Worm (Caenorhabditis elegans) whole organism, L1 larva: ENCODE measurements around the gene ins-37.
"Not testable (repeated sequence)": the region's sequence is repeated elsewhere in the genome, so short reads cannot be mapped to it uniquely, and the experiment has no call there.

Experiments
- efl-3 ChIP-seq: fragments of 200-800 bp; sonication (Bioruptor generic); optimal IDR thresholded peaks from 2 replicates; lab custom pipeline; 2018; ENCODE audit warnings: mild to moderate bottlenecking, missing genetic modification characterization, missing compliant biosample characterization
- egl-27 ChIP-seq, 2 experiments: fragments of 150-350 bp in 1 of 2; sonication (generic microtip); optimal IDR thresholded peaks; 3 replicates each; lab custom pipeline; 2017 to 2018; ENCODE audit warnings: missing biosample characterization in 2 of 2, missing genetic modification characterization in 2 of 2, missing genetic modification reagents in 2 of 2
- fkh-8 ChIP-seq: sonication (generic microtip); optimal IDR thresholded peaks from 2 replicates; lab custom pipeline; 2016; ENCODE audit warnings: mild to moderate bottlenecking, missing genetic modification characterization, missing compliant biosample characterization
- fos-1 ChIP-seq: fragments of 150-350 bp; optimal IDR thresholded peaks from 2 replicates; lab custom pipeline; 2014; ENCODE audit warnings: missing biosample characterization, missing genetic modification characterization
- mdl-1 ChIP-seq, 2 experiments: fragments of 150-350 bp; optimal IDR thresholded peaks; 2 replicates each; lab custom pipeline; 2014 to 2017; ENCODE audit warnings: missing biosample characterization in 2 of 2, missing genetic modification characterization in 2 of 2, inconsistent platforms in 1 of 2
- mep-1 ChIP-seq: fragments of 150-350 bp; optimal IDR thresholded peaks from 2 replicates; lab custom pipeline; 2014; ENCODE audit warnings: missing biosample characterization, missing genetic modification characterization
- nhr-11 ChIP-seq: fragments of 150-350 bp; optimal IDR thresholded peaks from 2 replicates; lab custom pipeline; 2014; ENCODE audit warnings: missing biosample characterization, missing genetic modification characterization
- nhr-19 ChIP-seq: fragments of 200-800 bp; sonication (Bioruptor generic); conservative IDR thresholded peaks from 2 replicates; pipeline ENCODE4 v1.3.6; 2022; ENCODE audit warnings: missing genetic modification characterization, missing compliant biosample characterization
- nhr-237 ChIP-seq: fragments of 150-350 bp; optimal IDR thresholded peaks from 2 replicates; lab custom pipeline; 2014; ENCODE audit warnings: missing biosample characterization, missing genetic modification characterization
- nhr-76 ChIP-seq: sonication (generic microtip); optimal IDR thresholded peaks from 2 replicates; lab custom pipeline; 2017; ENCODE audit warnings: missing biosample characterization, missing genetic modification characterization
- nhr-85 ChIP-seq: sonication (generic microtip); peaks from one replicate; lab custom pipeline; 2016; ENCODE audit warnings: missing genetic modification characterization, inconsistent platforms, missing compliant biosample characterization
- pqm-1 ChIP-seq: sonication (generic microtip); optimal IDR thresholded peaks from 3 replicates; lab custom pipeline; 2017; ENCODE audit warnings: missing biosample characterization, missing genetic modification characterization
- tlp-1 ChIP-seq: fragments of 150-350 bp; optimal IDR thresholded peaks from 2 replicates; lab custom pipeline; 2014; ENCODE audit warnings: missing biosample characterization, missing genetic modification characterization

DNA sequence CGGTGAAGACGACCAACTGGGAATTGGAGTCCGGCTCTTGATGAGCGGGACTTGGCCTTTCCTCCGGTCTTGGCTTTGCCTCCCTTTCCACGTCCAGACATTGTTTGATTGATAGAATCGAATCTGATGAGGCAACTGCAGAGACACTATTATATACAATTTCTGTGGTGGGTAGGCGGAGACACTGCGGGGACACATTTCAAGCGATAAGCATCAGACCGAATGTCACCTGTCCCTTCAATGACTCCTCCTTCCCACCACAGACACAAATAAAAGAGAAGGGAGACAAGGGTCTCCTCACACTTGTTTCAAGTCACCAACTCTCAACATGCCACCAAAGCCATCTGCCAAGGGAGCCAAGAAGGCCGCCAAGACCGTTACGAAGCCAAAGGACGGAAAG is 17.9 kb downstream of the ins-37 start, which contains the start of gene his-16:
- TF ChIP-seq nhr-85 (tag; lab: Kevin White, UChicago); mep-1 (tag; lab: Kevin White, UChicago); mdl-1 (tag; optimal IDR thresholded peaks at IDR 0.05; lab: Kevin White, UChicago); egl-27 (tag; optimal IDR thresholded peaks at IDR 0.05; lab: Kevin White, UChicago); fkh-8 (tag; lab: Kevin White, UChicago); fos-1 (tag; lab: Kevin White, UChicago); pqm-1 (tag; lab: Kevin White, UChicago); efl-3; nhr-76 (tag; lab: Kevin White, UChicago); nhr-11 (tag; lab: Kevin White, UChicago); nhr-237 (tag; lab: Kevin White, UChicago); nhr-19 (GFP tag; lab: Robert Waterston, UW); tlp-1 (tag; lab: Kevin White, UChicago): not testable (repeated sequence)
